Fruit fly (Drosophila melanogaster) whole organism: Measurements from ENCODE around the gene CG12725.

ENCODE experiments used
- CG8478 ChIP-seq: fragments of >200 bp; optimal IDR thresholded peaks from 2 replicates; lab custom pipeline; 2018; ENCODE audit warnings: inconsistent platforms
- Dll ChIP-seq: fragments of >200 bp; optimal IDR thresholded peaks from 2 replicates; lab custom pipeline; 2017
- EcR ChIP-seq, 2 experiments: fragments of >200 bp; optimal IDR thresholded peaks; 2 replicates each; lab custom pipeline; 2017; ENCODE audit warnings: missing biosample characterization in 2 of 2, missing genetic modification characterization in 2 of 2, missing genetic modification reagents in 2 of 2
- pan ChIP-seq: fragments of >200 bp; optimal IDR thresholded peaks from 2 replicates; lab custom pipeline; 2017
- psq ChIP-seq: fragments of >200 bp; optimal IDR thresholded peaks from 2 replicates; lab custom pipeline; 2017
- usp ChIP-seq: fragments of >200 bp; optimal IDR thresholded peaks from 2 replicates; lab custom pipeline; 2017; ENCODE audit warnings: missing biosample characterization, missing genetic modification characterization, mixed read lengths

- TF ChIP-seq psq (lab: Kevin White, UChicago) (no peak), usp (GFP tag; lab: Kevin White, UChicago) (no peak), EcR (GFP tag; optimal IDR thresholded peaks at IDR 0.05; lab: Kevin White, UChicago) (no peak), pan (lab: Kevin White, UChicago) (no peak), CG8478 (lab: Kevin White, UChicago) (no peak), Dll (no peak)
These were observed 7.6 kb downstream of the CG12725 start for dm6 chrX:13395020-13395419.
